Fruit fly (Drosophila melanogaster): Measurements from ENCODE around the gene AdamTS-B.

Gene AdamTS-B

DNA sequence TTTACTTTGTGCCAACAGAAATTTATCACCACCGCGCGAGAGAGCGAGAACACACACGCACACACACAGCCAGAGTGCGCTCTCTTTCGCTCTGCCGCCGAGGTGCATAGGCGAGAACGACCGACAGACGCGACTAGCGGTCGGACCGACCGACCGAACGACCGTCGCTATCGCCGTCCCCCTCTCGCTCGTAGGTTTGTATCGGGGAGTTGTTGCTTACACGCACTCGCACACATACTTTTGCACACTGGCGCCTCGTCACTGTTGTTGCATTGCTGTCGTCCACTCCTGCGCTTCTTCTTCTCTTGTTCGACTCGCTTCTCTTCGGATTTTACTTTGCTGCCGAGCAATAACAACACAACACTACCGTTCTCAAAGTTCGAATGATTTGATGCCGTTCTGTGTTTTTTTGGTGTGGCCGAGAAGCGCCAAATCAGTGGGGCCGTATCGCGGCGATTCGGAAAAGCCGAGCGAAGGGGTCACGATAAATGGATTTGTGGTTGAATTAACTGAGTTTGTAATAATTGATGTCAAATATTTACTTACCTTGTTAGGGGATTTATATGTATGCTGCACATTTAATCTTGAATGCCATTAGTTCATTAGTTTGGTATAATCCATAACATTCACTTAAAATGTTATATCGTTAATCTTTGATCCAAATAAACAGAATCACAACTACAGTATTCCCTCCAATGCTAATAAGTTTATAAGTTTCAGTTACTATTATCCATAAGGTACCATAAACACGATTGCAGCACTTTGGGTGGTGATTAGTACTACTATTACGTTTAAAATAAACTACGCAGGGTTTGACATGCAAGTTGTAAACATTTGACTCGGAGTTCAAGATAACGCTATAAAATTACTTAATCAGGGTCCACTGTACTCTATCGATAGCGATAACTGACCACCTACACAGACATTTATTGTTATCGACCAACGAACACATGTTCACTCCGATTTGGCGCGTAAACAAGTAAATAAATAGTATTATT, 48.8 kb downstream of the AdamTS-B start, which contains the start of the genes IntS6 and Rtel1:
IntS6 (minus strand) TSS at position 391 of the 998 bp plus-strand sequence.
Rtel1 (plus strand) TSS at position 884 of the 998 bp plus-strand sequence.
- TF ChIP-seq CG31388 (GFP tag; optimal IDR thresholded peaks at IDR 0.05) (peak; percentile 62), rib (GFP tag; IDR thresholded peaks at IDR 0.05) (peak; percentile 84), Nf-YA (GFP tag; IDR thresholded peaks at IDR 0.05) (peak; percentile 78), CG42726 (GFP tag; IDR thresholded peaks at IDR 0.05; ENCODE audit: partially characterized antibody) (peak; percentile 63; the same call in 1 of the 2 replicates), zen2 (GFP tag; IDR thresholded peaks at IDR 0.05; ENCODE audit: partially characterized antibody) (no peak), CG6683 (GFP tag; optimal IDR thresholded peaks at IDR 0.05) (peak; percentile 23), odd (GFP tag; optimal IDR thresholded peaks at IDR 0.05) (peak; percentile 75), CG7987 (GFP tag; optimal IDR thresholded peaks at IDR 0.05) (peak; percentile 52), CG4617 (GFP tag; optimal IDR thresholded peaks at IDR 0.05; ENCODE audit: borderline replicate concordance) (peak; percentile 74), gsb (GFP tag; IDR thresholded peaks at IDR 0.05) (peak; percentile 75), eve (GFP tag; optimal IDR thresholded peaks at IDR 0.05) (peak in 1 of 2 experiments; percentile 12), CG3726 (GFP tag; IDR thresholded peaks at IDR 0.05) (peak; percentile 85), phol (tag; optimal IDR thresholded peaks at IDR 0.05) (peak; percentile 89), D19A (tag; optimal IDR thresholded peaks at IDR 0.05) (peak; percentile 76), ash1 (GFP tag; optimal IDR thresholded peaks at IDR 0.05) (peak; percentile 14), slou (GFP tag; optimal IDR thresholded peaks at IDR 0.05) (peak; percentile 79), Rfx (GFP tag; IDR thresholded peaks at IDR 0.05) (peak; percentile 94), CG16813 (GFP tag; IDR thresholded peaks at IDR 0.05; ENCODE audit: partially characterized antibody) (no peak; the same call in 2 of the 3 replicates), HHEX (GFP tag; optimal IDR thresholded peaks at IDR 0.05) (peak; percentile 90), CG17829 (tag; optimal IDR thresholded peaks at IDR 0.05) (peak; percentile 85), Ada2b (GFP tag; IDR thresholded peaks at IDR 0.05) (peak; percentile 89), NfI (GFP tag; optimal IDR thresholded peaks at IDR 0.05) (peak; percentile 91), gfzf (GFP tag; optimal IDR thresholded peaks at IDR 0.05) (peak; percentile 92), Rx (GFP tag; IDR thresholded peaks at IDR 0.05) (peak; percentile 83), tgo (GFP tag; IDR thresholded peaks at IDR 0.05) (peak; percentile 88), CG7745 (tag; optimal IDR thresholded peaks at IDR 0.05) (no peak), CG6654 (GFP tag; optimal IDR thresholded peaks at IDR 0.05) (peak; percentile 71), BtbVII (GFP tag; optimal IDR thresholded peaks at IDR 0.05) (peak; percentile 77), CG17328 (GFP tag; IDR thresholded peaks at IDR 0.05) (peak; percentile 81), Mrtf (GFP tag; IDR thresholded peaks at IDR 0.05) (peak; percentile 89), CG12659 (GFP tag; optimal IDR thresholded peaks at IDR 0.05) (peak; percentile 91), HLH3B (GFP tag; IDR thresholded peaks at IDR 0.05) (peak; percentile 81), CG10431 (GFP tag; optimal IDR thresholded peaks at IDR 0.05) (peak; percentile 52), wek (GFP tag; optimal IDR thresholded peaks at IDR 0.05) (peak; percentile 71), NC2α (GFP tag; optimal IDR thresholded peaks at IDR 0.05) (peak; percentile 65), yki (optimal IDR thresholded peaks at IDR 0.05) (no peak), MTF-1 (GFP tag; optimal IDR thresholded peaks at IDR 0.05; ENCODE audit: borderline replicate concordance) (peak; percentile 83), onecut (GFP tag; IDR thresholded peaks at IDR 0.05) (peak; percentile 79), CG9932 (GFP tag; IDR thresholded peaks at IDR 0.05) (peak; percentile 94), dimm (GFP tag; IDR thresholded peaks at IDR 0.05) (peak; percentile 21; the same call in 1 of the 2 replicates), CG8281 (tag; optimal IDR thresholded peaks at IDR 0.05) (peak; percentile 73), CG4424 (GFP tag; optimal IDR thresholded peaks at IDR 0.05) (peak; percentile 90), CG10321 (GFP tag; IDR thresholded peaks at IDR 0.05) (peak; percentile 96), Xbp1 (GFP tag; optimal IDR thresholded peaks at IDR 0.05) (peak; percentile 91), TFAM (GFP tag; optimal IDR thresholded peaks at IDR 0.05) (no peak), CG14014 (GFP tag; IDR thresholded peaks at IDR 0.05) (peak; percentile 93), Spps (tag; optimal IDR thresholded peaks at IDR 0.05) (peak; percentile 64), CG6175 (GFP tag; IDR thresholded peaks at IDR 0.05) (peak; percentile 65; the same call in 2 of the 3 replicates)
